Worm (Caenorhabditis elegans) whole organism, L3 larva: ENCODE measurements around the gene ZK354.2.
A peak's percentile ranks its signal among the peaks of the same experiment; 100 is the strongest.
"Not testable (repeated sequence)": the region's sequence is repeated elsewhere in the genome, so short reads cannot be mapped to it uniquely, and the experiment has no call there.

Source experiments
- ZK546.5 ChIP-seq: sonication (generic microtip); optimal IDR thresholded peaks from 2 replicates; lab custom pipeline; 2017; ENCODE audit warnings: missing biosample characterization, missing genetic modification characterization
- aly-2 ChIP-seq: fragments of 150-350 bp; optimal IDR thresholded peaks from 2 replicates; lab custom pipeline; 2014; ENCODE audit warnings: missing biosample characterization, missing genetic modification characterization
- ama-1 ChIP-seq: fragments of 150-350 bp; optimal IDR thresholded peaks from 2 replicates; lab custom pipeline; 2018
- ceh-28 ChIP-seq: fragments of 150-350 bp; optimal IDR thresholded peaks from 2 replicates; lab custom pipeline; 2014; ENCODE audit warnings: missing biosample characterization, missing genetic modification reagents, missing genetic modification characterization
- ceh-82 ChIP-seq: fragments of 150-350 bp; optimal IDR thresholded peaks from 2 replicates; lab custom pipeline; 2014; ENCODE audit warnings: missing biosample characterization, missing genetic modification characterization
- ceh-9 ChIP-seq: sonication (generic microtip); optimal IDR thresholded peaks from 2 replicates; lab custom pipeline; 2018; ENCODE audit warnings: missing biosample characterization, missing genetic modification characterization
- daf-12 ChIP-seq: fragments of 150-350 bp; optimal IDR thresholded peaks from 2 replicates; lab custom pipeline; 2014; ENCODE audit warnings: missing biosample characterization, missing genetic modification reagents, missing genetic modification characterization
- egl-5 ChIP-seq: fragments of 150-350 bp; optimal IDR thresholded peaks from 2 replicates; lab custom pipeline; 2017; ENCODE audit warnings: missing biosample characterization, missing genetic modification reagents, missing genetic modification characterization, inconsistent platforms
- elt-1 ChIP-seq: fragments of 150-350 bp; optimal IDR thresholded peaks from 2 replicates; lab custom pipeline; 2014; ENCODE audit warnings: missing biosample characterization, missing genetic modification characterization
- elt-2 ChIP-seq: sonication (generic microtip); optimal IDR thresholded peaks from 2 replicates; lab custom pipeline; 2016; ENCODE audit warnings: missing genetic modification reagents, mild to moderate bottlenecking, missing genetic modification characterization, missing compliant biosample characterization
- eor-1 ChIP-seq, 2 experiments: fragments of 150-350 bp; optimal IDR thresholded peaks; 2 replicates each; lab custom pipeline; 2014 to 2018; ENCODE audit warnings: missing biosample characterization in 2 of 2, missing genetic modification characterization in 2 of 2
- fkh-10 ChIP-seq: sonication (generic microtip); optimal IDR thresholded peaks from 2 replicates; lab custom pipeline; 2017; ENCODE audit warnings: missing biosample characterization, missing genetic modification reagents, missing genetic modification characterization
- hmg-11 ChIP-seq: sonication (generic microtip); optimal IDR thresholded peaks from 2 replicates; lab custom pipeline; 2016; ENCODE audit warnings: missing genetic modification characterization, missing compliant biosample characterization
- jun-1 ChIP-seq: fragments of 150-350 bp; optimal IDR thresholded peaks from 2 replicates; lab custom pipeline; 2014; ENCODE audit warnings: missing biosample characterization, missing genetic modification reagents, missing genetic modification characterization
- lin-15B ChIP-seq: fragments of 150-350 bp; optimal IDR thresholded peaks from 2 replicates; lab custom pipeline; 2014; ENCODE audit warnings: missing biosample characterization, missing genetic modification characterization
- lin-39 ChIP-seq: fragments of 150-350 bp; optimal IDR thresholded peaks from 2 replicates; lab custom pipeline; 2018; ENCODE audit warnings: missing biosample characterization, missing genetic modification reagents, missing genetic modification characterization
- lsy-12 ChIP-seq: sonication (generic microtip); optimal IDR thresholded peaks from 2 replicates; lab custom pipeline; 2016; ENCODE audit warnings: mild to moderate bottlenecking, missing genetic modification characterization, missing compliant biosample characterization
- mml-1 ChIP-seq: fragments of 150-350 bp; sonication (generic microtip); optimal IDR thresholded peaks from 3 replicates; lab custom pipeline; 2014; ENCODE audit warnings: missing biosample characterization, missing genetic modification characterization
- nfya-1 ChIP-seq: sonication (generic microtip); optimal IDR thresholded peaks from 2 replicates; lab custom pipeline; 2017; ENCODE audit warnings: missing genetic modification characterization, mild to moderate bottlenecking, missing compliant biosample characterization, antibody characterized with exemption, moderate library complexity; ENCODE audit not compliant: insufficient read depth
- nhr-11 ChIP-seq: fragments of 150-350 bp; optimal IDR thresholded peaks from 2 replicates; lab custom pipeline; 2014; ENCODE audit warnings: missing biosample characterization, missing genetic modification characterization
- nhr-23 ChIP-seq: fragments of 150-350 bp; optimal IDR thresholded peaks from 2 replicates; lab custom pipeline; 2014; ENCODE audit warnings: missing biosample characterization, missing genetic modification reagents, missing genetic modification characterization
- nhr-237 ChIP-seq: fragments of 150-350 bp; optimal IDR thresholded peaks from 2 replicates; lab custom pipeline; 2014; ENCODE audit warnings: missing biosample characterization, missing genetic modification characterization
- nhr-28 ChIP-seq: fragments of 150-350 bp; optimal IDR thresholded peaks from 2 replicates; lab custom pipeline; 2014; ENCODE audit warnings: missing biosample characterization, missing genetic modification characterization
- nhr-76 ChIP-seq: fragments of 150-350 bp; sonication (generic microtip); optimal IDR thresholded peaks from 5 replicates; lab custom pipeline; 2014; ENCODE audit warnings: missing biosample characterization, missing genetic modification characterization
- nhr-77 ChIP-seq: fragments of 150-350 bp; optimal IDR thresholded peaks from 2 replicates; lab custom pipeline; 2014; ENCODE audit warnings: missing biosample characterization, missing genetic modification characterization
- sea-2 ChIP-seq: fragments of 150-350 bp; sonication (generic microtip); optimal IDR thresholded peaks from 4 replicates; lab custom pipeline; 2014; ENCODE audit warnings: missing biosample characterization, missing genetic modification reagents, missing genetic modification characterization
- skn-1 ChIP-seq: fragments of 150-350 bp; optimal IDR thresholded peaks from 2 replicates; lab custom pipeline; 2014; ENCODE audit warnings: missing biosample characterization, missing genetic modification characterization
- snpc-4 ChIP-seq: fragments of 150-350 bp; optimal IDR thresholded peaks from 2 replicates; lab custom pipeline; 2014; ENCODE audit warnings: missing biosample characterization, missing genetic modification characterization
- tbx-2 ChIP-seq: sonication (generic microtip); optimal IDR thresholded peaks from 2 replicates; lab custom pipeline; 2016; ENCODE audit warnings: mild to moderate bottlenecking, missing genetic modification characterization, missing compliant biosample characterization
- unc-62 ChIP-seq: fragments of 150-350 bp; sonication (generic microtip); optimal IDR thresholded peaks from 4 replicates; lab custom pipeline; 2014; ENCODE audit warnings: missing biosample characterization, missing genetic modification reagents, missing genetic modification characterization
- zag-1 ChIP-seq: fragments of 150-350 bp; optimal IDR thresholded peaks from 2 replicates; lab custom pipeline; 2014; ENCODE audit warnings: missing biosample characterization, missing genetic modification characterization
- ztf-4 ChIP-seq: fragments of 150-350 bp; optimal IDR thresholded peaks from 2 replicates; lab custom pipeline; 2014; ENCODE audit warnings: missing biosample characterization, missing genetic modification characterization

Gene ZK354.2

DNA sequence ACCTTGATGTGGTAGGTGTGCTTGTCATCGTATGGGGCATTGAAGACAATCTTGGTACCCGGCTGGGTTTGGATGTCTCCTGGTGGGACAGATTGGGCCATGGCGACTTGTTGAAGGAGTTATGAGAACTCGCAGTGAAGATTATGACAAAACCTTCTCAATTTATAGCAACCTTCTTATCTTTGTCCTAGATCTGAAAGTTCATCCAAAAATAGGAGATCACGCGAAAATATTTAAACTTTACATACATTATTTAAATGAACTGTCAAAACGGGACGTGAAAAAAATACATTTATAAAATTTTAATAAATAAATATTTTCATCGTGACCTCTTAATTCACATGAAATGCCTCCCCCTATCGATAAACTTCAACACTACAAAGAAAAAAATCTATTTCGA lies at the start of gene ZK354.2, which contains the start of gene msp-59:
ZK354.2 (plus strand) TSS at position 395 of the 400 bp plus-strand sequence.
msp-59 (minus strand) TSS at position 101 of the 400 bp plus-strand sequence.
- TF ChIP-seq mml-1; nhr-28 (tag; lab: Kevin White, UChicago); aly-2 (tag; lab: Kevin White, UChicago): not testable (repeated sequence)

DNA sequence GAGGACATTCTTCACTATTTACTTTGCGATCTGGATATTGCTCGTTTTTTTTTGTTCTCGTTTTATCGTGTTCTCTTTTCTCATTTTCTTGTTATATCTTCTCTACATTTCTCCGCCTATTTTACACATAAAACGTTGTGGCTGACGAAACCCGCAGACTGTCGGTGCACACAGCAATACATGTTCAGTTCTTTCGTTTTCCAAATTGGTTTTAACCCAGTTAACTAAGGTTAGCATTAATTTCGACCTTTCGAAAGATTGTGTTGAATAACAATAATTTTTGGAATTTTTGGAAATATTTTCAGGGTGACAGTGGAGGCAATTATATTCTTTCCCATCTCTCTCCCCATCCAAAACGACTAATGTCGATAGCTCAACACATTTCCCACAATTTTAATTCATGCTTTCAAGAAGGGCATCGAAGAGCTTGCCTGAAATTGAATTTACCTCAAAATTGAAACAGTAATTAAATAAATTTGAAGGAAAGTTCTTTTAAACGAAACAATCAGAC lies 48.5 kb upstream of the ZK354.2 start:
- peak; percentile 70 for TF ChIP-seq ama-1 (lab: Kevin White, UChicago)
- peak; percentile 15 for TF ChIP-seq snpc-4

DNA sequence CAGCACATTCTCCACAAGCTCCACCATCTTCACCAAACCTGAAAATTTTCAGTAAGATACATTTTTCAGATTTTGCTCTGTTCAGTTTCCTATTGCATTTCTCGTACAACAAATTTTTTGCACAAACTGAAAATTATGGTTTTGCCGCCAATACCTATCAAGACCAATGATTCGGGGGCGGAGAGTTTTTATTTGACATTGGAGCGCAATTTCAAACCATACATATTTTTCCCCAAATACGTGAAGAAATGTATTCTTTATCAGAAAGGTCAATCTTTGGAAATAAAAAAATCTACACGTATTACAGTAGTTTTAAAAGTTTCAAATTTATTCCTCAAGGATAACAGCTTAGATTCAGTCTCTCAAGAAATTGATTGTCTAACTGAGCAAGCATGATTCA lies 46.7 kb upstream of the ZK354.2 start, which contains the start of gene F36H12.5:
F36H12.5 (plus strand) TSS at position 301 of the 400 bp plus-strand sequence.
- no peak for TF ChIP-seq nfya-1 (tag; lab: Kevin White, UChicago)
- TF ChIP-seq nhr-237, result no peak
- TF ChIP-seq daf-12 (tag; lab: Kevin White, UChicago), result no peak
- no peak for TF ChIP-seq lin-15B (tag; lab: Kevin White, UChicago)
- TF ChIP-seq elt-2, result no peak
- no peak for TF ChIP-seq nhr-11 (tag; lab: Kevin White, UChicago)
- TF ChIP-seq snpc-4, result no peak
- TF ChIP-seq ZK546.5 (tag; lab: Kevin White, UChicago), result no peak
- no peak for TF ChIP-seq lsy-12 (tag; lab: Kevin White, UChicago)
- no peak for TF ChIP-seq nhr-77
- no peak for TF ChIP-seq mml-1
- TF ChIP-seq tbx-2 (tag; lab: Kevin White, UChicago), result no peak
- TF ChIP-seq nhr-23, result no peak
- no peak for TF ChIP-seq ama-1 (lab: Kevin White, UChicago)
- no peak for TF ChIP-seq hmg-11 (tag; lab: Kevin White, UChicago)
- no peak for TF ChIP-seq aly-2 (tag; lab: Kevin White, UChicago)
- no peak for TF ChIP-seq ceh-28 (tag; lab: Kevin White, UChicago)
- no peak for TF ChIP-seq nhr-76 (tag; lab: Kevin White, UChicago)
- no peak for TF ChIP-seq unc-62 (GFP tag; lab: Kevin White, UChicago)
- no peak for TF ChIP-seq skn-1 (tag; lab: Kevin White, UChicago)

DNA sequence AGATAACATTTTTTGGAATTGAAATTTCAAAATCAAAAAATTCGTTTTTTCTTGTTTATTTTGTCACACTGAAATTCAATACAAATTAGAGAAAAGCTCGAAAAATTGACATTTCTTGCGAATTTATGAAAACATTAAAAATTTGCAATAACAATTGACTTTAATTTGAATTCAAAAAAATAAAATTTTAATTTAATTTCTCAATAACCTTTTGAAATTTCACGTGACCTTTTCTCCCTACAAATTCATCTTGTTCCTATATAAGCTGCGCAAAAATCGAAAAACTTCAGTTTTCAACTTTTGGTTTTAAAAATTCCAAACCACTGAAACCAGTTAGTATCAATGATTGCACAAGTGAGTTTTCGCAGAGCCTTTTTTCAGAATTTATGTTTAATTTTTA lies 44.4 kb upstream of the ZK354.2 start, which contains the start of gene F36H12.4:
F36H12.4 (plus strand) TSS at position 301 of the 400 bp plus-strand sequence.
- no peak for TF ChIP-seq ceh-9 (tag; lab: Kevin White, UChicago)
- TF ChIP-seq hmg-11 (tag; lab: Kevin White, UChicago), result no peak
- TF ChIP-seq ama-1 (lab: Kevin White, UChicago), result no peak
- TF ChIP-seq ztf-4 (tag; lab: Kevin White, UChicago), result no peak
- no peak for TF ChIP-seq lin-39 (tag; lab: Kevin White, UChicago)
- no peak for TF ChIP-seq fkh-10 (GFP tag; lab: Kevin White, UChicago)
- TF ChIP-seq eor-1 (tag; optimal IDR thresholded peaks at IDR 0.05; lab: Kevin White, UChicago), result no peak
- no peak for TF ChIP-seq zag-1 (tag; lab: Kevin White, UChicago)
- no peak for TF ChIP-seq ceh-28 (tag; lab: Kevin White, UChicago)
- TF ChIP-seq jun-1 (tag; lab: Kevin White, UChicago), result no peak
- no peak for TF ChIP-seq elt-1
- no peak for TF ChIP-seq ZK546.5 (tag; lab: Kevin White, UChicago)
- no peak for TF ChIP-seq ceh-82 (tag; lab: Kevin White, UChicago)
- TF ChIP-seq lsy-12 (tag; lab: Kevin White, UChicago), result no peak
- TF ChIP-seq nhr-77, result no peak

DNA sequence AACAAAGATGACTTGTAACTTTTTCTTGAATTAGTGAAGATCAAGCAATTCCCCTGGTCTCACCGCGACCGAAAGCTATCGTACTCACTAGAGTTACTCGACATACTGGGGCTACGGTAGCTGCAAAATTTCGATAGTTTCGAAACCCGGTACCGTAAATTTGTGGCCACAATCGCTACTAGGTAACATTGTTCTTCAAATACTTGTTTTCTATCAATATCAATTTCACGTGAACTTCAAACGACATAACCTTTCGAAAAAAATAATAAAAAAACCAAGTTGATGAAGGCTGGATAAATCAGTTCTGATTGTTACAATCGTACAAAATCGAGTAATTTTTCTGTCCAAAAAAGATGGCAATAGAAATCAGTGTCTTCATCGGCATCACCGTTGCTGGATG lies 40.7 kb upstream of the ZK354.2 start, which contains the start of gene F36H12.3:
F36H12.3 (plus strand) TSS at position 301 of the 400 bp plus-strand sequence.
- TF ChIP-seq lin-39 (tag; lab: Kevin White, UChicago), result no peak
- TF ChIP-seq egl-5 (tag; lab: Kevin White, UChicago), result no peak
- TF ChIP-seq elt-1, result no peak
- no peak for TF ChIP-seq nhr-77
- no peak for TF ChIP-seq ceh-9 (tag; lab: Kevin White, UChicago)
- TF ChIP-seq hmg-11 (tag; lab: Kevin White, UChicago), result no peak
- TF ChIP-seq sea-2 (GFP tag; lab: Kevin White, UChicago), result no peak
